Worm (Caenorhabditis elegans) whole organism, L3 larva: ENCODE results near the gene srj-45.

ENCODE experiments used
- R02D3.7 ChIP-seq: fragments of 150-350 bp; optimal IDR thresholded peaks from 2 replicates; lab custom pipeline; 2014; ENCODE audit warnings: missing biosample characterization, missing genetic modification characterization
- ZK546.5 ChIP-seq: sonication (generic microtip); optimal IDR thresholded peaks from 2 replicates; lab custom pipeline; 2017; ENCODE audit warnings: missing biosample characterization, missing genetic modification characterization
- aly-2 ChIP-seq: fragments of 150-350 bp; optimal IDR thresholded peaks from 2 replicates; lab custom pipeline; 2014; ENCODE audit warnings: missing biosample characterization, missing genetic modification characterization
- daf-12 ChIP-seq: fragments of 150-350 bp; optimal IDR thresholded peaks from 2 replicates; lab custom pipeline; 2014; ENCODE audit warnings: missing biosample characterization, missing genetic modification reagents, missing genetic modification characterization
- egl-5 ChIP-seq: fragments of 150-350 bp; optimal IDR thresholded peaks from 2 replicates; lab custom pipeline; 2017; ENCODE audit warnings: missing biosample characterization, missing genetic modification reagents, missing genetic modification characterization, inconsistent platforms
- elt-1 ChIP-seq: fragments of 150-350 bp; optimal IDR thresholded peaks from 2 replicates; lab custom pipeline; 2014; ENCODE audit warnings: missing biosample characterization, missing genetic modification characterization
- elt-2 ChIP-seq: sonication (generic microtip); optimal IDR thresholded peaks from 2 replicates; lab custom pipeline; 2016; ENCODE audit warnings: missing genetic modification reagents, mild to moderate bottlenecking, missing genetic modification characterization, missing compliant biosample characterization
- elt-3 ChIP-seq, 3 experiments: fragments of 150-350 bp in 1 of 3; sonication (generic microtip) in 2 of 3; optimal IDR thresholded peaks; 2 replicates in 2 of 3; 4 replicates in 1 of 3; lab custom pipeline; 2014 to 2017; ENCODE audit warnings: missing biosample characterization in 3 of 3, missing genetic modification characterization in 3 of 3
- fkh-2 ChIP-seq: fragments of 150-350 bp; optimal IDR thresholded peaks from 2 replicates; lab custom pipeline; 2014; ENCODE audit warnings: missing biosample characterization, missing genetic modification reagents, missing genetic modification characterization
- fos-1 ChIP-seq: fragments of 150-350 bp; optimal IDR thresholded peaks from 2 replicates; lab custom pipeline; 2014; ENCODE audit warnings: missing biosample characterization, missing genetic modification characterization
- hmg-11 ChIP-seq: sonication (generic microtip); optimal IDR thresholded peaks from 2 replicates; lab custom pipeline; 2016; ENCODE audit warnings: missing genetic modification characterization, missing compliant biosample characterization
- jun-1 ChIP-seq: fragments of 150-350 bp; optimal IDR thresholded peaks from 2 replicates; lab custom pipeline; 2014; ENCODE audit warnings: missing biosample characterization, missing genetic modification reagents, missing genetic modification characterization
- lin-15B ChIP-seq: fragments of 150-350 bp; optimal IDR thresholded peaks from 2 replicates; lab custom pipeline; 2014; ENCODE audit warnings: missing biosample characterization, missing genetic modification characterization
- lin-39 ChIP-seq: fragments of 150-350 bp; optimal IDR thresholded peaks from 2 replicates; lab custom pipeline; 2018; ENCODE audit warnings: missing biosample characterization, missing genetic modification reagents, missing genetic modification characterization
- lsy-12 ChIP-seq: sonication (generic microtip); optimal IDR thresholded peaks from 2 replicates; lab custom pipeline; 2016; ENCODE audit warnings: mild to moderate bottlenecking, missing genetic modification characterization, missing compliant biosample characterization
- mdl-1 ChIP-seq: fragments of 150-350 bp; optimal IDR thresholded peaks from 2 replicates; lab custom pipeline; 2014; ENCODE audit warnings: missing biosample characterization, missing genetic modification characterization
- mml-1 ChIP-seq: fragments of 150-350 bp; sonication (generic microtip); optimal IDR thresholded peaks from 3 replicates; lab custom pipeline; 2014; ENCODE audit warnings: missing biosample characterization, missing genetic modification characterization
- nfya-1 ChIP-seq: sonication (generic microtip); optimal IDR thresholded peaks from 2 replicates; lab custom pipeline; 2017; ENCODE audit warnings: missing genetic modification characterization, mild to moderate bottlenecking, missing compliant biosample characterization, antibody characterized with exemption, moderate library complexity; ENCODE audit not compliant: insufficient read depth
- nhr-11 ChIP-seq: fragments of 150-350 bp; optimal IDR thresholded peaks from 2 replicates; lab custom pipeline; 2014; ENCODE audit warnings: missing biosample characterization, missing genetic modification characterization
- nhr-23 ChIP-seq: fragments of 150-350 bp; optimal IDR thresholded peaks from 2 replicates; lab custom pipeline; 2014; ENCODE audit warnings: missing biosample characterization, missing genetic modification reagents, missing genetic modification characterization
- nhr-28 ChIP-seq: fragments of 150-350 bp; optimal IDR thresholded peaks from 2 replicates; lab custom pipeline; 2014; ENCODE audit warnings: missing biosample characterization, missing genetic modification characterization
- nhr-67 ChIP-seq: fragments of 150-350 bp; optimal IDR thresholded peaks from 2 replicates; lab custom pipeline; 2014; ENCODE audit warnings: missing biosample characterization, missing genetic modification characterization
- nhr-77 ChIP-seq: fragments of 150-350 bp; optimal IDR thresholded peaks from 2 replicates; lab custom pipeline; 2014; ENCODE audit warnings: missing biosample characterization, missing genetic modification characterization
- pqm-1 ChIP-seq: fragments of 150-350 bp; optimal IDR thresholded peaks from 2 replicates; lab custom pipeline; 2017; ENCODE audit warnings: missing biosample characterization, missing genetic modification characterization, inconsistent platforms
- sea-2 ChIP-seq: fragments of 150-350 bp; sonication (generic microtip); optimal IDR thresholded peaks from 4 replicates; lab custom pipeline; 2014; ENCODE audit warnings: missing biosample characterization, missing genetic modification reagents, missing genetic modification characterization
- unc-39 ChIP-seq: sonication (generic microtip); optimal IDR thresholded peaks from 4 replicates; lab custom pipeline; 2017; ENCODE audit warnings: missing biosample characterization, missing genetic modification characterization

The srj-45 gene

DNA sequence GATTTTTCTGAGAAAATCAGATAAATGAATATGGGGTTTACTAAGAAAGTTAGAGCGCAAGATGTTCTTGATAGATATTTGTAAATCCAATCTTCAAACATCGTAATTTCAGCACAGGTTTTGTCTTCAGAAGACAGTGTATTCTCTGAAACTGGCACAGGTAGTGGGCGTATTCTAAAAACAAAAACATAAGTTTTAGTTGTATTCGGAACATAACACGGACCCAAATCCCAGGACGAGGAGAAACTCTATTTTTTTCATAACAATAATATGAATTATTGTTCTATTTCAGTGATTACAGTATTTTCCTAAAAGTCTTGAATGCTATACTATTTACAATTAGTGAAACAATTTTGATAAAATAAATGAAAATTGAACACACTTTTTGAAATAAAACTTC is at the start of gene srj-45:
Gene srj-45, minus strand, starts transcription at position 101 of the 400 bp plus-strand sequence.
- no peak for TF ChIP-seq fkh-2
- TF ChIP-seq egl-5 (tag; lab: Kevin White, UChicago), result no peak
- no peak for TF ChIP-seq sea-2
- no peak for TF ChIP-seq nfya-1
- no peak for TF ChIP-seq unc-39

DNA sequence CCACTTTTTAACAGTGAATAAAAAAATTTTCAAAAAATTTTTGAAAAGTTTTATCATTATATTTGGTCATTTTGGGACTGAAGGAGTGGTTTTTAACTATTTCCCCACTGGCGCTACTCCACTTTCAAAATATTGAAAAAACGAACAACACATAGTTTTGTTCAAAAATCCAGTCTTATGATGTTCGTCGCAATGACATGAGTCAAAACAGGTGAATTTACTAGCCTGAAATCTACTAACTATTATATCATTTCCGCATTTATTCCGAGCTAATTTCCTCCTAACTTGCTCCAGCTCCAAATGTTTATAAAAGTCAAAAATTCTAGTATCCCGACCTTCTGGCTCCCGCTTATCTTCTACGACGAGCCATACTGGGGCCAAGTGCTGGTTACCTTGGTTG is 48.0 kb upstream of the srj-45 start, which contains the start of gene sre-24:
Gene sre-24, plus strand, starts transcription at position 301 of the 400 bp plus-strand sequence.
- TF ChIP-seq mdl-1 (no peak), R02D3.7 (tag; lab: Kevin White, UChicago) (no peak), nhr-23 (no peak), lin-15B (tag; lab: Kevin White, UChicago) (no peak), nfya-1 (no peak), elt-1 (no peak), aly-2 (tag; lab: Kevin White, UChicago) (no peak), nhr-11 (tag; lab: Kevin White, UChicago) (no peak), ZK546.5 (tag; lab: Kevin White, UChicago) (no peak), nhr-28 (no peak), daf-12 (no peak), elt-3 (tag; optimal IDR thresholded peaks at IDR 0.05; lab: Kevin White, UChicago) (no peak), hmg-11 (tag; lab: Kevin White, UChicago) (no peak), lin-39 (tag; lab: Kevin White, UChicago) (no peak), fos-1 (no peak), nhr-77 (tag; lab: Kevin White, UChicago) (no peak), sea-2 (no peak)
- TF ChIP-seq, all 47 proteins: peak for 0

DNA sequence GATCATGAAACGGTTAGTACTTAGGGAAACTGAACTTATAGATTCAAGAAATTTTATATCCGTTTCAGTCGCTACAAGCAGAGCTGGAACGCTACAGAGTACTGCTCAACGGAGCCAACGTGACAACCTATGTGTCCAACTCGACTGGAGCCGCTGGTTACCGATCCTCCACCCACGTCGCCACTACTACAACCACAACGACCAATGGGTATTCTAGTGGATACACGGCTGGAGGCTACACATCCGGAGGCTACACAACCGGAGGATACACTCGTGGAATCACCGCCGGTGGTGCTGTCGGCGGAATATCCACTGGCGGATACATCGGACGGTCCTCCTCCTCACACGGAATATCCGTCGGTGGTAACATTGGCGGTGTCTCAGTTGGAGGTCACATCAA is 46.7 kb upstream of the srj-45 start:
- TF ChIP-seq ZK546.5 (tag; lab: Kevin White, UChicago), result no peak
- no peak for TF ChIP-seq jun-1 (tag; lab: Kevin White, UChicago)
- TF ChIP-seq mml-1, result no peak
- TF ChIP-seq lin-39 (tag; lab: Kevin White, UChicago), result no peak
- no peak for TF ChIP-seq unc-39
- no peak for TF ChIP-seq lsy-12 (tag; lab: Kevin White, UChicago)
- TF ChIP-seq, all 47 proteins: peak for 0

- TF ChIP-seq elt-2 (peak; percentile 40), aly-2 (tag; lab: Kevin White, UChicago) (no peak), ZK546.5 (tag; lab: Kevin White, UChicago) (no peak), pqm-1 (tag; lab: Kevin White, UChicago) (peak; percentile 10)
- TF ChIP-seq, all 47 proteins: peak for 2
Measured at ce11 chrV:2881565-2881964, 45.2 kb upstream of the srj-45 start.

DNA sequence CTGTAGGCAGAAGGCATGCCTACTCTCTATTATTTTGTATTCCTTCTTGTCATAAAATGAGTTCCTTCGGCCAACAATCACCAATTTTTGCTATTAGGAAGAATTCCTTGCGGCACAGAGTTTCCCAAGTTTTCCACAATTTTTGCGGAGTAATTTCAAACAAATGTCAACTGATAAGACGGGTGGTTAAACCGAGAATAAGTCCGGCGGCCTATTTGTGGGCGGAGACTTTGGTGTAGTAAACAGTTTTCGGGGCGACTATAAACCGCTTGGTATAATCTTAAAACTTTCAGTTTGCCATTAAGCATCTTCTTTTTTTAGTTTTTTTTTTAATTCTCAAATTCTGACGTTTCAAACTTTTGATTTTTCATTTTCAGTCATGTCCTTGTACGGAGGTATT is 44.6 kb upstream of the srj-45 start, which contains the start of gene ifc-1:
Gene ifc-1, plus strand, starts transcription at position 378 of the 400 bp plus-strand sequence.
- TF ChIP-seq elt-2, result peak; percentile 57
- no peak for TF ChIP-seq unc-39

ce11 chrV:2880356-2880755 is 44.0 kb upstream of the srj-45 start:
- TF ChIP-seq jun-1 (tag; lab: Kevin White, UChicago) (peak; percentile 59), pqm-1 (tag; lab: Kevin White, UChicago) (peak; percentile 49), elt-2 (peak; percentile 84), egl-5 (tag; lab: Kevin White, UChicago) (no peak), hmg-11 (tag; lab: Kevin White, UChicago) (no peak)

DNA sequence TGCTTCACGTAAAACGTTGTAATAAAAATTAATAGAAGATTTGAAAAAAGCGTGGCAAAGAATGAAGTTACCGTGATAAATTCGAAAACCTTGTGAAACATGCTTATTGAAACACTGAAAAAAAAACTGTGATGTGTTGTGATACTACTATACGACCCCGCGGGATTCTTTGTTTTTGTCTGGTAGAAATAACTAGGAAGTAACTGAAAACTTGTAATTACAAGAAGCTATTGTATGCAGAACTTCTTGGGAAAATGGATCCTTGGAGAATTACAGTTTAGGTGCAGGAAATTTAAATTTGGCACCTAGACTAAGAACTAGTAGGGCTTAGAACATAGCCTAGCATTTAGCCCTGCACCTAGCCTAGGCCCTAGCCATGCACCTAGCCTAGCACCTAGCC is 43.4 kb upstream of the srj-45 start, which contains the start of gene str-39:
Gene str-39, minus strand, starts transcription at position 101 of the 400 bp plus-strand sequence.
- TF ChIP-seq nhr-67 (tag; lab: Kevin White, UChicago), result no peak
- no peak for TF ChIP-seq sea-2

- TF ChIP-seq nfya-1 (no peak), elt-2 (peak; percentile 8)
- TF ChIP-seq, all 47 proteins: peak for 1
Measured at ce11 chrV:2877509-2877908, 41.1 kb upstream of the srj-45 start, which contains the start of gene F37B4.10. TSS of gene F37B4.10 (minus strand) at chrV:2877609.
